Worm (Caenorhabditis elegans): Measurements from ENCODE around the gene col-169.
A peak's percentile ranks its signal among the peaks of the same experiment; 100 is the strongest.

col-169 gene

ce11 chrX:6369717-6370116 lies 40.8 kb downstream of the col-169 start, which contains the start of gene C03B1.2:
TSS of gene C03B1.2 (plus strand) at chrX:6370017.
- TF ChIP-seq lir-3 (tag; optimal IDR thresholded peaks at IDR 0.05; ENCODE audit: poor library complexity) (no peak), mdl-1 (tag; optimal IDR thresholded peaks at IDR 0.05) (no peak), lsy-2 (tag; optimal IDR thresholded peaks at IDR 0.05) (no peak), nhr-47 (tag; optimal IDR thresholded peaks at IDR 0.05) (no peak), unc-62 (GFP tag; optimal IDR thresholded peaks at IDR 0.05) (no peak), ceh-90 (tag; optimal IDR thresholded peaks at IDR 0.05) (no peak), dpl-1 (GFP tag; optimal IDR thresholded peaks at IDR 0.05) (no peak), nhr-90 (tag; optimal IDR thresholded peaks at IDR 0.05; ENCODE audit: poor library complexity) (no peak), nhr-11 (tag; optimal IDR thresholded peaks at IDR 0.05) (no peak), nhr-237 (tag; optimal IDR thresholded peaks at IDR 0.05) (no peak), nhr-20 (tag; optimal IDR thresholded peaks at IDR 0.05) (no peak), aly-2 (tag; optimal IDR thresholded peaks at IDR 0.05) (no peak), ceh-82 (tag; optimal IDR thresholded peaks at IDR 0.05) (no peak)

- TF ChIP-seq ztf-4 (tag; optimal IDR thresholded peaks at IDR 0.05) (no peak), nhr-76 (tag; optimal IDR thresholded peaks at IDR 0.05) (no peak), ztf-11 (tag; optimal IDR thresholded peaks at IDR 0.05) (no peak), dsc-1 (tag; optimal IDR thresholded peaks at IDR 0.05) (peak; percentile 78), swsn-7 (tag; optimal IDR thresholded peaks at IDR 0.05) (peak; percentile 66), mef-2 (tag; optimal IDR thresholded peaks at IDR 0.05) (no peak), nhr-20 (tag; optimal IDR thresholded peaks at IDR 0.05) (peak; percentile 69), fos-1 (tag; optimal IDR thresholded peaks at IDR 0.05) (no peak), unc-86 (tag; optimal IDR thresholded peaks at IDR 0.05) (peak; percentile 20), elt-3 (tag; optimal IDR thresholded peaks at IDR 0.05) (peak in 1 of 6 experiments; percentile 60), dpl-1 (GFP tag; optimal IDR thresholded peaks at IDR 0.05) (peak in 1 of 3 experiments; percentile 1), tlp-1 (tag; optimal IDR thresholded peaks at IDR 0.05) (no peak), mdl-1 (tag; optimal IDR thresholded peaks at IDR 0.05) (peak in 1 of 2 experiments; percentile 65), ceh-82 (tag; optimal IDR thresholded peaks at IDR 0.05) (peak; percentile 21 to 30 (median 25)), hlh-4 (tag; optimal IDR thresholded peaks at IDR 0.05) (no peak), C04F5.9 (tag; optimal IDR thresholded peaks at IDR 0.05) (no peak), elt-2 (tag; optimal IDR thresholded peaks at IDR 0.05) (no peak), ceh-8 (GFP tag; optimal IDR thresholded peaks at IDR 0.05) (no peak), rnt-1 (tag; optimal IDR thresholded peaks at IDR 0.05) (peak; percentile 60), nhr-90 (tag; optimal IDR thresholded peaks at IDR 0.05; ENCODE audit: poor library complexity) (peak; percentile 59), C16A3.4 (tag; optimal IDR thresholded peaks at IDR 0.05) (peak; percentile 42), nhr-11 (tag; optimal IDR thresholded peaks at IDR 0.05) (no peak), lin-39 (tag; optimal IDR thresholded peaks at IDR 0.05) (no peak), lin-35 (GFP tag; optimal IDR thresholded peaks at IDR 0.05) (peak in 1 of 2 experiments; percentile 67), sup-37 (GFP tag; optimal IDR thresholded peaks at IDR 0.05) (no peak), grh-1 (GFP tag; IDR thresholded peaks at IDR 0.05) (no peak), Y116A8C.19 (tag; optimal IDR thresholded peaks at IDR 0.05; ENCODE audit: borderline replicate concordance) (no peak), F16B12.6 (tag; optimal IDR thresholded peaks at IDR 0.05) (no peak), fkh-4 (tag; optimal IDR thresholded peaks at IDR 0.05; ENCODE audit: borderline replicate concordance) (no peak), sox-4 (tag; optimal IDR thresholded peaks at IDR 0.05) (peak; percentile 21), blmp-1 (tag; optimal IDR thresholded peaks at IDR 0.05) (no peak), nhr-47 (tag; optimal IDR thresholded peaks at IDR 0.05) (peak; percentile 77), fkh-10 (GFP tag; optimal IDR thresholded peaks at IDR 0.05) (peak; percentile 28), hlh-17 (GFP tag; optimal IDR thresholded peaks at IDR 0.05; ENCODE audit: borderline replicate concordance) (no peak), pax-3 (tag; optimal IDR thresholded peaks at IDR 0.05) (no peak), lin-15B (tag; optimal IDR thresholded peaks at IDR 0.05) (no peak), ceh-90 (tag; optimal IDR thresholded peaks at IDR 0.05) (no peak), aha-1 (tag; optimal IDR thresholded peaks at IDR 0.05) (no peak), egl-13 (tag; optimal IDR thresholded peaks at IDR 0.05) (peak; percentile 70), unc-130 (tag; optimal IDR thresholded peaks at IDR 0.05) (peak; percentile 41), isw-1 (GFP tag; IDR thresholded peaks at IDR 0.05) (no peak), C34B4.2 (tag; optimal IDR thresholded peaks at IDR 0.05) (no peak)
Measured at ce11 chrX:6371192-6372116, 42.5 kb downstream of the col-169 start.

Measured in whole organism, L1 larva.